Fruit fly (Drosophila melanogaster) whole organism, wandering third instar larva: Measurements from ENCODE around the gene Taf3.

Experiments
- Abd-B ChIP-seq: fragments of >200 bp; optimal IDR thresholded peaks from 2 replicates; lab custom pipeline; 2017; ENCODE audit warnings: missing biosample characterization, missing genetic modification characterization
- CG32264 ChIP-seq: fragments of 200-800 bp; sonication (Bioruptor generic); optimal IDR thresholded peaks from 2 replicates; lab custom pipeline; 2016; ENCODE audit warnings: missing biosample characterization, missing genetic modification characterization
- CG9705 ChIP-seq: fragments of 200-800 bp; sonication (Bioruptor generic); optimal IDR thresholded peaks from 2 replicates; lab custom pipeline; 2018; ENCODE audit warnings: missing biosample characterization, mild to moderate bottlenecking, missing genetic modification characterization
- CrebA ChIP-seq: fragments of 200-800 bp; sonication (Bioruptor generic); optimal IDR thresholded peaks from 2 replicates; lab custom pipeline; 2016; ENCODE audit warnings: missing biosample characterization, mild to moderate bottlenecking, missing genetic modification characterization, borderline replicate concordance
- Dfd ChIP-seq: fragments of >200 bp; optimal IDR thresholded peaks from 2 replicates; lab custom pipeline; 2017; ENCODE audit warnings: missing biosample characterization, missing genetic modification characterization
- Dif ChIP-seq: fragments of 200-275, 200-300 bp; sonication (Bioruptor generic); optimal IDR thresholded peaks from 2 replicates; lab custom pipeline; 2018; ENCODE audit warnings: missing biosample characterization, missing genetic modification characterization; ENCODE audit not compliant: partially characterized antibody
- GATAd ChIP-seq: sonication (Bioruptor generic); optimal IDR thresholded peaks from 2 replicates; lab custom pipeline; 2016; ENCODE audit warnings: missing biosample characterization, missing genetic modification characterization
- HLH106 ChIP-seq: fragments of 200-800 bp; optimal IDR thresholded peaks from 3 replicates; lab custom pipeline; 2019; ENCODE audit warnings: missing biosample characterization, mild to moderate bottlenecking, missing genetic modification characterization, moderate library complexity
- Hnf4 ChIP-seq: fragments of 200-800 bp; sonication (Bioruptor generic); optimal IDR thresholded peaks from 2 replicates; lab custom pipeline; 2016; ENCODE audit warnings: missing biosample characterization, mild to moderate bottlenecking, missing genetic modification characterization
- Hr78 ChIP-seq: fragments of >200 bp; optimal IDR thresholded peaks from 2 replicates; lab custom pipeline; 2017; ENCODE audit warnings: missing biosample characterization, missing genetic modification characterization
- Hr83 ChIP-seq: fragments of 200-300 bp; sonication (Bioruptor generic); optimal IDR thresholded peaks from 2 replicates; lab custom pipeline; 2016; ENCODE audit warnings: missing biosample characterization, mild to moderate bottlenecking, missing genetic modification characterization, moderate library complexity; ENCODE audit not compliant: poor library complexity, severe bottlenecking
- Jra ChIP-seq: sonication (Bioruptor generic); optimal IDR thresholded peaks from 2 replicates; lab custom pipeline; 2016; ENCODE audit warnings: missing biosample characterization, missing genetic modification characterization
- Mio ChIP-seq: sonication (Bioruptor generic); optimal IDR thresholded peaks from 2 replicates; lab custom pipeline; 2016; ENCODE audit warnings: missing biosample characterization, missing genetic modification characterization
- Myc ChIP-seq: fragments of >200 bp; optimal IDR thresholded peaks from 2 replicates; lab custom pipeline; 2017
- N ChIP-seq: fragments of >200 bp; optimal IDR thresholded peaks from 2 replicates; lab custom pipeline; 2018; ENCODE audit warnings: missing biosample characterization, missing external identifiers, missing genetic modification characterization
- OdsH ChIP-seq: fragments of 200-800 bp; sonication (Bioruptor generic); optimal IDR thresholded peaks from 2 replicates; lab custom pipeline; 2016; ENCODE audit warnings: missing biosample characterization, mild to moderate bottlenecking, missing genetic modification characterization
- Rel ChIP-seq, 2 experiments: fragments of 200-800 bp; sonication (Bioruptor generic) in 1 of 2; optimal IDR thresholded peaks; 2 replicates in 1 of 2; 3 replicates in 1 of 2; lab custom pipeline; 2016 to 2019; ENCODE audit warnings: mild to moderate bottlenecking in 2 of 2, missing biosample characterization in 2 of 2, missing genetic modification characterization in 2 of 2, moderate library complexity in 1 of 2
- Sp1 ChIP-seq: fragments of 200-800 bp; sonication (Bioruptor generic); optimal IDR thresholded peaks from 3 replicates; lab custom pipeline; 2019; ENCODE audit warnings: missing biosample characterization, mild to moderate bottlenecking, missing genetic modification characterization, moderate library complexity
- Vsx2 ChIP-seq: fragments of 200-300, 225-300 bp; sonication (Bioruptor generic); optimal IDR thresholded peaks from 2 replicates; lab custom pipeline; 2018; ENCODE audit warnings: missing biosample characterization, missing genetic modification characterization; ENCODE audit not compliant: partially characterized antibody
- br ChIP-seq: fragments of 200-800 bp; sonication (Bioruptor generic); optimal IDR thresholded peaks from 2 replicates; lab custom pipeline; 2016; ENCODE audit warnings: missing biosample characterization, missing genetic modification characterization
- brk ChIP-seq: fragments of 200-800 bp; sonication (Bioruptor generic); optimal IDR thresholded peaks from 2 replicates; lab custom pipeline; 2016; ENCODE audit warnings: missing biosample characterization, mild to moderate bottlenecking, missing genetic modification characterization
- dl ChIP-seq, 2 experiments: fragments of 175-275, 200-275 bp in 1 of 2; fragments of 200-275 bp in 1 of 2; sonication (Bioruptor generic); optimal IDR thresholded peaks; lab custom pipeline; 2018; ENCODE audit warnings: mild to moderate bottlenecking in 2 of 2, missing biosample characterization in 2 of 2, missing genetic modification characterization in 2 of 2, moderate library complexity in 2 of 2; ENCODE audit not compliant: partially characterized antibody in 2 of 2, insufficient read depth in 1 of 2
- dmrt93B ChIP-seq: fragments of 200-800 bp; sonication (Bioruptor generic); optimal IDR thresholded peaks from 2 replicates; lab custom pipeline; 2018; ENCODE audit warnings: missing biosample characterization, mild to moderate bottlenecking, missing genetic modification characterization
- dsf ChIP-seq: sonication (Bioruptor generic); optimal IDR thresholded peaks from 2 replicates; lab custom pipeline; 2016; ENCODE audit warnings: missing biosample characterization, missing genetic modification characterization, borderline replicate concordance
- ey ChIP-seq: fragments of 200-800 bp; sonication (Bioruptor generic); optimal IDR thresholded peaks from 2 replicates; lab custom pipeline; 2016; ENCODE audit warnings: missing biosample characterization, missing genetic modification characterization
- foxo ChIP-seq, 2 experiments: fragments of 200-800 bp; sonication (Bioruptor generic); optimal IDR thresholded peaks; 2 replicates in 1 of 2; 3 replicates in 1 of 2; lab custom pipeline; 2016 to 2017; ENCODE audit warnings: missing biosample characterization in 2 of 2, missing genetic modification characterization in 2 of 2
- fru ChIP-seq: fragments of 200-800 bp; sonication (Bioruptor generic); optimal IDR thresholded peaks from 3 replicates; lab custom pipeline; 2016; ENCODE audit warnings: missing biosample characterization, mild to moderate bottlenecking, missing genetic modification characterization
- h ChIP-seq: fragments of 200-800 bp; sonication (Bioruptor generic); optimal IDR thresholded peaks from 3 replicates; lab custom pipeline; 2016; ENCODE audit warnings: missing biosample characterization, mild to moderate bottlenecking, missing genetic modification characterization
- jim ChIP-seq: fragments of 175-275, 200-325 bp; sonication (Bioruptor generic); optimal IDR thresholded peaks from 2 replicates; lab custom pipeline; 2016; ENCODE audit warnings: missing biosample characterization, mild to moderate bottlenecking, missing genetic modification characterization
- lola ChIP-seq: fragments of >200 bp; optimal IDR thresholded peaks from 2 replicates; lab custom pipeline; 2017; ENCODE audit warnings: missing biosample characterization, missing genetic modification characterization
- pan ChIP-seq: fragments of >200 bp; optimal IDR thresholded peaks from 2 replicates; lab custom pipeline; 2017
- psq ChIP-seq: fragments of 200-800 bp; sonication (Bioruptor generic); optimal IDR thresholded peaks from 3 replicates; lab custom pipeline; 2017; ENCODE audit warnings: missing biosample characterization, mild to moderate bottlenecking, missing genetic modification characterization, moderate library complexity
- rgr ChIP-seq: fragments of 200-800 bp; sonication (Bioruptor generic); optimal IDR thresholded peaks from 3 replicates; lab custom pipeline; 2016; ENCODE audit warnings: missing biosample characterization, mild to moderate bottlenecking, missing genetic modification characterization
- sage ChIP-seq: fragments of 200-800 bp; sonication (Bioruptor generic); optimal IDR thresholded peaks from 2 replicates; lab custom pipeline; 2016; ENCODE audit warnings: missing biosample characterization, mild to moderate bottlenecking, missing genetic modification characterization
- sv ChIP-seq: fragments of 200-800 bp; sonication (Bioruptor generic); optimal IDR thresholded peaks from 3 replicates; lab custom pipeline; 2016; ENCODE audit warnings: missing biosample characterization, missing genetic modification characterization
- tai ChIP-seq: sonication (Bioruptor generic); optimal IDR thresholded peaks from 2 replicates; lab custom pipeline; 2016; ENCODE audit warnings: missing biosample characterization, missing genetic modification characterization
- usp ChIP-seq: fragments of >200 bp; optimal IDR thresholded peaks from 2 replicates; lab custom pipeline; 2017; ENCODE audit warnings: missing biosample characterization, missing genetic modification characterization
- woc ChIP-seq: sonication (Bioruptor generic); optimal IDR thresholded peaks from 2 replicates; lab custom pipeline; 2016; ENCODE audit warnings: missing biosample characterization, mild to moderate bottlenecking, missing genetic modification characterization

The Taf3 gene

dm6 chr4:501479-501993 lies 34.9 kb upstream of the Taf3 start, which contains the start of gene zfh2 (continued):
- TF ChIP-seq sv (GFP tag; lab: Kevin White, UChicago), result no peak
- TF ChIP-seq sage (GFP tag; lab: Kevin White, UChicago), result no peak
- peak; percentile 45 for TF ChIP-seq Rel (GFP tag; optimal IDR thresholded peaks at IDR 0.05; lab: Kevin White, UChicago)
- no peak for TF ChIP-seq Rel (tag; optimal IDR thresholded peaks at IDR 0.05; lab: Kevin White, UChicago)
- TF ChIP-seq, all 38 proteins: peak for 12

dm6 chr4:499080-499479 lies 32.5 kb upstream of the Taf3 start:
- peak; percentile 69 for TF ChIP-seq Dfd (GFP tag; lab: Kevin White, UChicago)
- TF ChIP-seq Rel (GFP tag; optimal IDR thresholded peaks at IDR 0.05; lab: Kevin White, UChicago), result no peak
- no peak for TF ChIP-seq Rel (tag; optimal IDR thresholded peaks at IDR 0.05; lab: Kevin White, UChicago)
- TF ChIP-seq, all 38 proteins: peak for 1

- no peak for TF ChIP-seq woc (GFP tag; lab: Kevin White, UChicago)
- no peak for TF ChIP-seq Hr78 (GFP tag; lab: Kevin White, UChicago)
- TF ChIP-seq tai, result no peak
- no peak for TF ChIP-seq foxo (GFP tag; optimal IDR thresholded peaks at IDR 0.05; lab: Kevin White, UChicago)
- no peak for TF ChIP-seq Hnf4
- TF ChIP-seq brk, result no peak
- no peak for TF ChIP-seq Dfd (GFP tag; lab: Kevin White, UChicago)
- TF ChIP-seq dsf, result no peak
- TF ChIP-seq Abd-B (GFP tag; lab: Kevin White, UChicago), result no peak
- no peak for TF ChIP-seq HLH106 (tag; lab: Kevin White, UChicago)
- no peak for TF ChIP-seq rgr
- no peak for TF ChIP-seq GATAd (GFP tag; lab: Kevin White, UChicago)
- TF ChIP-seq pan (lab: Kevin White, UChicago), result no peak
Observed at dm6 chr4:498324-498850, 31.8 kb upstream of the Taf3 start.

DNA sequence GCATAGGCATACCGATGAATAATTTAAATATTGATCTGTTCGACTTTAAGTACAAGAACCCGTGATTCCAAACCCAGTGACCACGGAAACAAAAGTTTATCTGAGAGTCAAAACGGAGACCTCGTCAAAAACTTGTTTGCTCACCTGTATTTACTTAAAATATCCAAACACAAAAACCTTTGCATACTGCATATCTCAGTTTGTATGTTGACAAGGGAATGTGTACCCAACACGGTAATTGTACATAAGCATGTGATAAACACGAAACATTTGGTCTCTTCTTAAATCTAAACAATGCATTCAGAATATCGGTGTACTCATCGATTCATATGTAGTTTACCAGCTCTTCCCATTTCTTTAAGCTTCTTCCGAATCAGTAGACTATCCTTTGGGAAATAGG lies 31.1 kb upstream of the Taf3 start:
- TF ChIP-seq CG9705 (GFP tag; lab: Kevin White, UChicago) (peak; percentile 70), Dif (GFP tag; lab: Kevin White, UChicago) (no peak), Abd-B (GFP tag; lab: Kevin White, UChicago) (no peak), OdsH (peak; percentile 83), ey (GFP tag; lab: Kevin White, UChicago) (peak; percentile 49), rgr (peak; percentile 89), br (peak; percentile 74), HLH106 (tag; lab: Kevin White, UChicago) (no peak), Hnf4 (peak; percentile 89), dmrt93B (GFP tag; lab: Kevin White, UChicago) (peak; percentile 49), dl (GFP tag; optimal IDR thresholded peaks at IDR 0.05; lab: Kevin White, UChicago; ENCODE audit: insufficient read depth in 1 of 2, partially characterized antibody in 2 of 2) (no peak), lola (no peak), fru (GFP tag; lab: Kevin White, UChicago) (peak; percentile 64), foxo (GFP tag; optimal IDR thresholded peaks at IDR 0.05; lab: Kevin White, UChicago) (peak in 1 of 2 experiments; percentile 80), CrebA (GFP tag; lab: Kevin White, UChicago) (no peak), Jra (GFP tag; lab: Kevin White, UChicago) (peak; percentile 69), pan (lab: Kevin White, UChicago) (no peak), Rel (GFP tag; optimal IDR thresholded peaks at IDR 0.05; lab: Kevin White, UChicago) (no peak), Rel (tag; optimal IDR thresholded peaks at IDR 0.05; lab: Kevin White, UChicago) (no peak), woc (GFP tag; lab: Kevin White, UChicago) (no peak), psq (peak; percentile 63), CG32264 (GFP tag; lab: Kevin White, UChicago) (no peak), tai (peak; percentile 84), Sp1 (GFP tag; lab: Kevin White, UChicago) (peak; percentile 70), brk (no peak), sv (GFP tag; lab: Kevin White, UChicago) (peak; percentile 80), jim (GFP tag; lab: Kevin White, UChicago) (no peak), dsf (peak; percentile 63), Mio (no peak), Myc (lab: Kevin White, UChicago) (no peak), Hr83 (GFP tag; lab: Kevin White, UChicago) (peak; percentile 91), sage (GFP tag; lab: Kevin White, UChicago) (peak; percentile 47), GATAd (GFP tag; lab: Kevin White, UChicago) (peak; percentile 56), Dfd (GFP tag; lab: Kevin White, UChicago) (no peak), Hr78 (GFP tag; lab: Kevin White, UChicago) (no peak), usp (GFP tag; lab: Kevin White, UChicago) (no peak), Vsx2 (no peak), N (GFP tag; lab: Kevin White, UChicago) (no peak), h (GFP tag; lab: Kevin White, UChicago) (peak; percentile 81)
